In the genomic region with DNA sequence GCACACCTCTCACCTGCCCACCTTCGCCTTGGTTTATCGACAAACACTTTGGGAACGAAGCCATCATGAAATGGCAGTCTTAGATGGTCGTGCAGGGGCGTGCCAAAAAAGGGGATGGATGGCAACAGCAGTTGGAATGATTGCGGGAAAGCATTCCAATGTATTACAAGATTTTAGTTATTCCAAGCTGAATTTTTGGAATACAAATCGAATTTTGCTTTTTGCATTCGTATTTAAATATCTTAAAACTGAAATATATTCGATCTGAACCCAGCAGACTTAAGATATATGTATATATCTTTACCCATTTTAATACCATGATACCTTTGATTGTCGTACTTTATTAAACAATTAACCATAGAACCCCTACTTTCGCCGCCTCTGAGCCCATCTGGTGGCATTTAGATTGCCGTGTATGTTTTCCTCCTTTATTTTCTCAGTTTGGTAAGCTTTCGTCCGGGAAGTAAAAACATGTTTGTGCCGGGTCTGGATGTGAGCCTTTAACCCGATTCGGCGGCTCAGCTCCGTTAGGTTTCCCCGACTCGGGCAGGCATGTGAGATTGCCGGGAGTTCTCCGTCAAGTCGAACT, we compare ENCODE assay signal across 2 fruit fly cellular contexts.
A peak's percentile ranks its signal among the peaks of the same experiment; 100 is the strongest.
TF ChIP-seq lines count a peak whose summit lies in the region.

No protein-coding gene starts in this region.

TF ChIP-seq in whole organism, embryonic, 481 proteins besides CTCF, POLR2A, EP300 and RAD21 (continued from another document and continues in another):
- peak; percentile 28 for TF ChIP-seq Sox102F (GFP tag; optimal IDR thresholded peaks at IDR 0.05; lab: Kevin White, UChicago)
- peak; percentile 1 for TF ChIP-seq CG1603 (tag; optimal IDR thresholded peaks at IDR 0.05; lab: Kevin White, UChicago)
- peak in 1 of 2 experiments; percentile 16 for TF ChIP-seq Hr51 (GFP tag; optimal IDR thresholded peaks at IDR 0.05; lab: Kevin White, UChicago)
- no peak for TF ChIP-seq ap (GFP tag; IDR thresholded peaks at IDR 0.05; lab: Robert Waterston, UW)
- TF ChIP-seq gce (GFP tag; IDR thresholded peaks at IDR 0.05; lab: Robert Waterston, UW) = no peak
- no peak for TF ChIP-seq HLH3B (GFP tag; IDR thresholded peaks at IDR 0.05; lab: Robert Waterston, UW)
- no peak for TF ChIP-seq chinmo (GFP tag; IDR thresholded peaks at IDR 0.05; lab: Robert Waterston, UW; ENCODE audit: partially characterized antibody)
- no peak for TF ChIP-seq Xbp1 (GFP tag; optimal IDR thresholded peaks at IDR 0.05; lab: Kevin White, UChicago)
- TF ChIP-seq CG2678 (tag; optimal IDR thresholded peaks at IDR 0.05; lab: Kevin White, UChicago) = peak; percentile 12
- TF ChIP-seq H2.0 (GFP tag; IDR thresholded peaks at IDR 0.05; lab: Robert Waterston, UW) = no peak
- no peak for TF ChIP-seq CG1233 (GFP tag; optimal IDR thresholded peaks at IDR 0.05; lab: Kevin White, UChicago)
- TF ChIP-seq bab2 (GFP tag; optimal IDR thresholded peaks at IDR 0.05; lab: Kevin White, UChicago) = no peak
- TF ChIP-seq nmo (GFP tag; optimal IDR thresholded peaks at IDR 0.05; lab: Kevin White, UChicago) = peak; percentile 46
- no peak for TF ChIP-seq luna (GFP tag; optimal IDR thresholded peaks at IDR 0.05; lab: Kevin White, UChicago)
- TF ChIP-seq corto (GFP tag; optimal IDR thresholded peaks at IDR 0.05; lab: Kevin White, UChicago) = peak; percentile 11
- no peak for TF ChIP-seq oc (tag; optimal IDR thresholded peaks at IDR 0.05; lab: Kevin White, UChicago)
- TF ChIP-seq Opbp (GFP tag; IDR thresholded peaks at IDR 0.05; lab: Robert Waterston, UW; ENCODE audit: partially characterized antibody) = no peak
- peak in 1 of 3 experiments; percentile 36 for TF ChIP-seq lola (GFP tag; optimal IDR thresholded peaks at IDR 0.05; lab: Kevin White, UChicago)
- TF ChIP-seq CG11695 (GFP tag; IDR thresholded peaks at IDR 0.05; lab: Robert Waterston, UW) = no peak
- TF ChIP-seq CG12104 (GFP tag; optimal IDR thresholded peaks at IDR 0.05; lab: Kevin White, UChicago) = no peak
- peak; percentile 6 for TF ChIP-seq CG7839 (tag; optimal IDR thresholded peaks at IDR 0.05; lab: Kevin White, UChicago)
- TF ChIP-seq so (GFP tag; IDR thresholded peaks at IDR 0.05; lab: Robert Waterston, UW) = no peak
- no peak for TF ChIP-seq schlank (tag; optimal IDR thresholded peaks at IDR 0.05; lab: Kevin White, UChicago)
- no peak for TF ChIP-seq Mad (GFP tag; optimal IDR thresholded peaks at IDR 0.05; lab: Kevin White, UChicago)
- TF ChIP-seq CG13424 (tag; optimal IDR thresholded peaks at IDR 0.05; lab: Kevin White, UChicago) = peak; percentile 14
- TF ChIP-seq CG3847 (GFP tag; IDR thresholded peaks at IDR 0.05; lab: Robert Waterston, UW) = no peak
- no peak for TF ChIP-seq Tbp (GFP tag; optimal IDR thresholded peaks at IDR 0.05; lab: Kevin White, UChicago)
- TF ChIP-seq HLHmδ (GFP tag; optimal IDR thresholded peaks at IDR 0.05; lab: Kevin White, UChicago) = no peak
- TF ChIP-seq Blimp-1 (GFP tag; optimal IDR thresholded peaks at IDR 0.05; lab: Kevin White, UChicago) = no peak
- TF ChIP-seq Nf-YA (GFP tag; IDR thresholded peaks at IDR 0.05; lab: Robert Waterston, UW) = no peak
- TF ChIP-seq eyg (GFP tag; optimal IDR thresholded peaks at IDR 0.05; lab: Kevin White, UChicago) = no peak
- TF ChIP-seq CG18262 (tag; optimal IDR thresholded peaks at IDR 0.05; lab: Kevin White, UChicago) = peak; percentile 33
- TF ChIP-seq phol (tag; optimal IDR thresholded peaks at IDR 0.05; lab: Kevin White, UChicago) = peak; percentile 28
- no peak for TF ChIP-seq cad (GFP tag; optimal IDR thresholded peaks at IDR 0.05; lab: Kevin White, UChicago)
- TF ChIP-seq CG16815 (GFP tag; optimal IDR thresholded peaks at IDR 0.05; lab: Kevin White, UChicago) = no peak
- no peak for TF ChIP-seq CG12236 (GFP tag; optimal IDR thresholded peaks at IDR 0.05; lab: Kevin White, UChicago)
- peak; percentile 28 for TF ChIP-seq CG4424 (GFP tag; optimal IDR thresholded peaks at IDR 0.05; lab: Kevin White, UChicago)
- no peak for TF ChIP-seq ab (GFP tag; optimal IDR thresholded peaks at IDR 0.05; lab: Kevin White, UChicago)
- TF ChIP-seq CkIIα-i1 (GFP tag; IDR thresholded peaks at IDR 0.05; lab: Robert Waterston, UW) = no peak
- no peak for TF ChIP-seq CG10462 (GFP tag; optimal IDR thresholded peaks at IDR 0.05; lab: Kevin White, UChicago)
- TF ChIP-seq Dfd (GFP tag; optimal IDR thresholded peaks at IDR 0.05; lab: Kevin White, UChicago) = no peak
- no peak for TF ChIP-seq CG7556 (GFP tag; optimal IDR thresholded peaks at IDR 0.05; lab: Kevin White, UChicago)
- TF ChIP-seq CG15601 (tag; optimal IDR thresholded peaks at IDR 0.05; lab: Kevin White, UChicago) = no peak
- TF ChIP-seq Dbx (GFP tag; IDR thresholded peaks at IDR 0.05; lab: Robert Waterston, UW) = no peak
- TF ChIP-seq Abd-B (GFP tag; optimal IDR thresholded peaks at IDR 0.05; lab: Kevin White, UChicago) = peak; percentile 5
- TF ChIP-seq dmrt99B (tag; optimal IDR thresholded peaks at IDR 0.05; lab: Kevin White, UChicago) = peak; percentile 22
- TF ChIP-seq p53 (GFP tag; optimal IDR thresholded peaks at IDR 0.05; lab: Kevin White, UChicago) = no peak
- TF ChIP-seq toy (GFP tag; IDR thresholded peaks at IDR 0.05; lab: Robert Waterston, UW) = no peak
- no peak for TF ChIP-seq sim (GFP tag; IDR thresholded peaks at IDR 0.05; lab: Robert Waterston, UW)
- peak; percentile 38 for TF ChIP-seq CG2712 (tag; optimal IDR thresholded peaks at IDR 0.05; lab: Kevin White, UChicago)
- no peak for TF ChIP-seq usp (GFP tag; optimal IDR thresholded peaks at IDR 0.05; lab: Kevin White, UChicago)
- TF ChIP-seq ro (GFP tag; IDR thresholded peaks at IDR 0.05; lab: Robert Waterston, UW) = no peak
- TF ChIP-seq sens (GFP tag; lab: Kevin White, UChicago) = peak; percentile 57
- peak; percentile 18 for TF ChIP-seq Sox100B (GFP tag; optimal IDR thresholded peaks at IDR 0.05; lab: Kevin White, UChicago)
- TF ChIP-seq CG31388 (GFP tag; optimal IDR thresholded peaks at IDR 0.05; lab: Kevin White, UChicago) = no peak
- TF ChIP-seq Ptx1 (GFP tag; IDR thresholded peaks at IDR 0.05; lab: Robert Waterston, UW) = no peak
- TF ChIP-seq CG9817 (tag; optimal IDR thresholded peaks at IDR 0.05; lab: Kevin White, UChicago) = no peak
- TF ChIP-seq fu2 (GFP tag; optimal IDR thresholded peaks at IDR 0.05; lab: Kevin White, UChicago) = no peak
- TF ChIP-seq CG14441 (GFP tag; IDR thresholded peaks at IDR 0.05; lab: Robert Waterston, UW) = no peak
- TF ChIP-seq CG6813 (GFP tag; optimal IDR thresholded peaks at IDR 0.05; lab: Kevin White, UChicago) = no peak
- no peak for TF ChIP-seq CG18476 (GFP tag; optimal IDR thresholded peaks at IDR 0.05; lab: Kevin White, UChicago)
- no peak for TF ChIP-seq zf30C (GFP tag; optimal IDR thresholded peaks at IDR 0.05; lab: Kevin White, UChicago)
- peak; percentile 32 for TF ChIP-seq gem (tag; optimal IDR thresholded peaks at IDR 0.05; lab: Kevin White, UChicago)
- no peak for TF ChIP-seq Lhr (GFP tag; optimal IDR thresholded peaks at IDR 0.05; lab: Kevin White, UChicago)
- TF ChIP-seq lbe (GFP tag; optimal IDR thresholded peaks at IDR 0.05; lab: Kevin White, UChicago) = peak; percentile 8
- no peak for TF ChIP-seq CG8281 (tag; optimal IDR thresholded peaks at IDR 0.05; lab: Kevin White, UChicago)

TF ChIP-seq in whole organism, prepupa, 60 proteins besides CTCF, POLR2A, EP300 and RAD21 (continued from another document):
- TF ChIP-seq Ets96B (tag; optimal IDR thresholded peaks at IDR 0.05; lab: Kevin White, UChicago) (no peak), lz (GFP tag; optimal IDR thresholded peaks at IDR 0.05; lab: Kevin White, UChicago) (peak; percentile 69), CG6854 (GFP tag; optimal IDR thresholded peaks at IDR 0.05; lab: Kevin White, UChicago) (peak; percentile 51), Sox14 (GFP tag; optimal IDR thresholded peaks at IDR 0.05; lab: Kevin White, UChicago) (peak; percentile 71), CG6792 (GFP tag; optimal IDR thresholded peaks at IDR 0.05; lab: Kevin White, UChicago) (peak; percentile 53), CG3919 (GFP tag; optimal IDR thresholded peaks at IDR 0.05; lab: Kevin White, UChicago) (peak; percentile 57), Ets21C (GFP tag; optimal IDR thresholded peaks at IDR 0.05; lab: Kevin White, UChicago) (peak; percentile 63), Sox102F (GFP tag; optimal IDR thresholded peaks at IDR 0.05; lab: Kevin White, UChicago) (peak; percentile 74), CG6163 (GFP tag; IDR thresholded peaks at IDR 0.05; lab: Robert Waterston, UW) (no peak), Gug (GFP tag; IDR thresholded peaks at IDR 0.05; lab: Robert Waterston, UW) (peak; percentile 34; the same call in 1 of the 2 replicates), CG7368 (GFP tag; optimal IDR thresholded peaks at IDR 0.05; lab: Kevin White, UChicago) (no peak), fkh (GFP tag; optimal IDR thresholded peaks at IDR 0.05; lab: Kevin White, UChicago) (no peak), eg (GFP tag; IDR thresholded peaks at IDR 0.05; lab: Robert Waterston, UW) (0 out of 3 replicates have a peak, but pooled peaks have one; percentile 15), CG8119 (GFP tag; IDR thresholded peaks at IDR 0.05; lab: Robert Waterston, UW) (peak; percentile 72), Met (GFP tag; optimal IDR thresholded peaks at IDR 0.05; lab: Kevin White, UChicago) (peak; percentile 84), CG10631 (GFP tag; optimal IDR thresholded peaks at IDR 0.05; lab: Kevin White, UChicago) (peak; percentile 64), acj6 (GFP tag; optimal IDR thresholded peaks at IDR 0.05; lab: Kevin White, UChicago) (peak; percentile 56), Sox15 (GFP tag; optimal IDR thresholded peaks at IDR 0.05; lab: Kevin White, UChicago) (peak; percentile 18), CG6808 (GFP tag; optimal IDR thresholded peaks at IDR 0.05; lab: Kevin White, UChicago) (no peak), Lpt (GFP tag; optimal IDR thresholded peaks at IDR 0.05; lab: Kevin White, UChicago) (peak; percentile 80), net (GFP tag; optimal IDR thresholded peaks at IDR 0.05; lab: Kevin White, UChicago) (peak; percentile 31), Blimp-1 (GFP tag; optimal IDR thresholded peaks at IDR 0.05; lab: Kevin White, UChicago) (peak; percentile 55), achi (GFP tag; optimal IDR thresholded peaks at IDR 0.05; lab: Kevin White, UChicago) (peak; percentile 67), CG32006 (GFP tag; optimal IDR thresholded peaks at IDR 0.05; lab: Kevin White, UChicago) (peak; percentile 88), Hr38 (GFP tag; optimal IDR thresholded peaks at IDR 0.05; lab: Kevin White, UChicago) (no peak), fd59A (GFP tag; optimal IDR thresholded peaks at IDR 0.05; lab: Kevin White, UChicago) (no peak), Hr4 (GFP tag; optimal IDR thresholded peaks at IDR 0.05; lab: Kevin White, UChicago) (peak; percentile 71), CG8319 (GFP tag; optimal IDR thresholded peaks at IDR 0.05; lab: Kevin White, UChicago) (no peak), CG11902 (GFP tag; optimal IDR thresholded peaks at IDR 0.05; lab: Kevin White, UChicago) (no peak), CG9139 (GFP tag; optimal IDR thresholded peaks at IDR 0.05; lab: Kevin White, UChicago) (no peak), pdm3 (GFP tag; optimal IDR thresholded peaks at IDR 0.05; lab: Kevin White, UChicago) (peak; percentile 70)
